Fruit fly (Drosophila melanogaster) whole organism, prepupa: Measurements from ENCODE around the gene CG2641.

Experiments
- CG31627 ChIP-seq: fragments of 200-800 bp; sonication (Bioruptor generic); optimal IDR thresholded peaks from 3 replicates; lab custom pipeline; 2016; ENCODE audit warnings: missing biosample characterization, missing genetic modification characterization
- CG6163 ChIP-seq: fragments of 200-800 bp; sonication (Bioruptor generic); IDR thresholded peaks from 3 replicates; pipeline ENCODE4 v1.3.6; 2022; ENCODE audit warnings: missing biosample characterization, missing genetic modification characterization
- CG6808 ChIP-seq: fragments of 200-800 bp; sonication (Bioruptor generic); optimal IDR thresholded peaks from 3 replicates; lab custom pipeline; 2017; ENCODE audit warnings: missing biosample characterization, missing genetic modification characterization, mild to moderate bottlenecking, moderate library complexity, missing genetic modification reagents
- Gug ChIP-seq: fragments of 200-800 bp; sonication (Bioruptor generic); IDR thresholded peaks from 2 replicates; pipeline ENCODE4 v1.3.6; 2022; ENCODE audit warnings: missing biosample characterization, missing genetic modification characterization
- lz ChIP-seq: fragments of 200-800 bp; sonication (Bioruptor generic); optimal IDR thresholded peaks from 3 replicates; lab custom pipeline; 2016; ENCODE audit warnings: missing biosample characterization, missing genetic modification characterization

dm6 chr3R:7813518-7813917 lies 19.6 kb downstream of the CG2641 start:
- TF ChIP-seq Gug (GFP tag; lab: Robert Waterston, UW), result no peak
- no peak for TF ChIP-seq lz (GFP tag; lab: Kevin White, UChicago)
- no peak for TF ChIP-seq CG6163 (GFP tag; lab: Robert Waterston, UW)
- TF ChIP-seq CG31627, result no peak
- TF ChIP-seq CG6808 (GFP tag; lab: Kevin White, UChicago), result no peak
